Worm (Caenorhabditis elegans): ENCODE results near the gene nape-1.

Gene nape-1

DNA sequence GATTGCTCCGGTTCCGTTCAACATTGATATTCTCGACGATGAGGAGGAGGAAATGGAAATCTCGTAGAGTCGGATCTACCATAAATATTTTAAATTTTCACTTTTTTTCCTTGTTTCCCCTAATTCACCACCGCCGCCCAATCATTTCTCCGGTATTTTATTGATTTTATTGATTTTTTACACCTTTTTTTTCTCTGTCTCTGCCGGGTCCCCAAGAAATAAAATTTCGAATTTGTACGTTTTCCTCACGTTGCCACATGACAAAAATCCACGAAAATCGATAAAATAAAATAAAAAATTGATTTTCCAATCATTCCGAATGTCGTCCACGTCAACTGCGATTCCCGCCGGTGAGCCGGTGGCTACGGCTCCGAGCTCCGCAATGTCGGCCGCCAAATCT lies 42.5 kb downstream of the nape-1 start, which contains the start of gene Y37E11AL.2:
TSS of gene Y37E11AL.2 (plus strand) at position 301 of the 400 bp plus-strand sequence.
- TF ChIP-seq ztf-7 (tag; optimal IDR thresholded peaks at IDR 0.05) (no peak), D1046.2 (GFP tag; IDR thresholded peaks at IDR 0.05) (no peak), spr-1 (tag; optimal IDR thresholded peaks at IDR 0.05) (no peak), daf-8 (GFP tag; IDR thresholded peaks at IDR 0.05) (no peak)

DNA sequence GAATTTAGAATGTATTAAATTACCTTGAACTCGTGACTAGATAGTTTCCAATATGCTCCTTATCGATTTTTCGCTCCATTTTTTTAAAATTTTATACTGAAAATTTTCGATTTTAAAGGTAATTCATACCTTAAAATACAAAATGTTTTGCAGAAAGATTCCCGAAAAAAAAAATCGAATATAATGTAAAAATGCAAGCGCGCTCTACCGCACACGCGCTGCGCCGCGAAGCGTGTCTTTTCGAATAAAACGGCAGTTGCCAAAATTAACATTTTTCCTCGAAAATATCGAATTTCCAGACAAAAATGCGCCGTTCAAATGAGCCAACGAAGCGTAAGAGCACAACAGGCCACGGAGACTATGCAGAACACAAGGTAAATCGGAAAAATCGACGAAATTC lies 46.0 kb downstream of the nape-1 start, which contains the start of the genes taf-6.2 and Y37E11AL.3:
TSS of gene taf-6.2 (minus strand) at position 96 of the 400 bp plus-strand sequence.
TSS of gene Y37E11AL.3 (plus strand) at position 298 of the 400 bp plus-strand sequence.
- TF ChIP-seq fos-1 (tag; optimal IDR thresholded peaks at IDR 0.05) (no peak), daf-16 (GFP tag; optimal IDR thresholded peaks at IDR 0.05) (no peak), daf-16 (tag; optimal IDR thresholded peaks at IDR 0.05) (no peak), ZK546.5 (tag; optimal IDR thresholded peaks at IDR 0.05) (no peak), nhr-111 (GFP tag; optimal IDR thresholded peaks at IDR 0.05) (no peak), pha-4 (GFP tag; IDR thresholded peaks at IDR 0.05) (no peak), pha-4 (tag; optimal IDR thresholded peaks at IDR 0.05) (no peak), ztf-11 (tag; optimal IDR thresholded peaks at IDR 0.05) (no peak), T20F7.1 (GFP tag; optimal IDR thresholded peaks at IDR 0.05) (no peak), arid-1 (GFP tag; conservative IDR thresholded peaks at IDR 0.05) (no peak), hif-1 (tag; optimal IDR thresholded peaks at IDR 0.05) (no peak), mxl-3 (GFP tag; optimal IDR thresholded peaks at IDR 0.05) (no peak), lsy-2 (tag; optimal IDR thresholded peaks at IDR 0.05) (peak in 1 of 2 experiments; percentile 66), ztf-7 (tag; optimal IDR thresholded peaks at IDR 0.05) (no peak), Y75B8A.6 (GFP tag; IDR thresholded peaks at IDR 0.05) (no peak), lin-39 (tag; optimal IDR thresholded peaks at IDR 0.05) (no peak), ceh-20 (GFP tag; IDR thresholded peaks at IDR 0.05) (no peak), gei-8 (GFP tag; optimal IDR thresholded peaks at IDR 0.05) (no peak), zip-11 (GFP tag; IDR thresholded peaks at IDR 0.05) (no peak), vab-7 (GFP tag; IDR thresholded peaks at IDR 0.05) (no peak), ceh-82 (tag; optimal IDR thresholded peaks at IDR 0.05) (no peak), nhr-42 (GFP tag; IDR thresholded peaks at IDR 0.05) (no peak), zip-2 (tag; optimal IDR thresholded peaks at IDR 0.05) (no peak), tra-1 (GFP tag; IDR thresholded peaks at IDR 0.05) (no peak), mdl-1 (tag; optimal IDR thresholded peaks at IDR 0.05) (no peak), spr-1 (tag; optimal IDR thresholded peaks at IDR 0.05) (no peak), dmd-9 (GFP tag; IDR thresholded peaks at IDR 0.05) (no peak), lim-7 (GFP tag; IDR thresholded peaks at IDR 0.05) (no peak), mep-1 (tag; optimal IDR thresholded peaks at IDR 0.05) (peak; percentile 33), daf-19 (GFP tag; conservative IDR thresholded peaks at IDR 0.05) (no peak), egl-43 (GFP tag; IDR thresholded peaks at IDR 0.05) (no peak), ceh-44 (GFP tag; IDR thresholded peaks at IDR 0.05) (no peak), lin-13 (GFP tag; optimal IDR thresholded peaks at IDR 0.05) (no peak), nhr-102 (tag; optimal IDR thresholded peaks at IDR 0.05) (no peak), fkh-10 (GFP tag; optimal IDR thresholded peaks at IDR 0.05) (peak; percentile 14), R02D3.7 (tag; optimal IDR thresholded peaks at IDR 0.05) (no peak), attf-4 (tag; optimal IDR thresholded peaks at IDR 0.05) (no peak), set-16 (GFP tag; IDR thresholded peaks at IDR 0.05) (no peak), F44E2.7 (GFP tag; IDR thresholded peaks at IDR 0.05) (no peak), dmd-6 (GFP tag; IDR thresholded peaks at IDR 0.05) (no peak), mdt-29 (GFP tag; IDR thresholded peaks at IDR 0.05) (no peak), nhr-48 (tag; optimal IDR thresholded peaks at IDR 0.05) (no peak), snpc-4 (tag; optimal IDR thresholded peaks at IDR 0.05) (no peak), nhr-11 (tag; optimal IDR thresholded peaks at IDR 0.05) (peak; percentile 21), ama-1 (optimal IDR thresholded peaks at IDR 0.05) (no peak), saeg-2 (GFP tag; IDR thresholded peaks at IDR 0.05) (no peak), rbr-2 (tag; optimal IDR thresholded peaks at IDR 0.05) (peak; percentile 20), jun-1 (tag; optimal IDR thresholded peaks at IDR 0.05) (no peak), nhr-77 (tag; optimal IDR thresholded peaks at IDR 0.05) (no peak), F37D6.2 (tag; optimal IDR thresholded peaks at IDR 0.05) (no peak)
